Worm (Caenorhabditis elegans): ENCODE results near the gene C40H1.7.

ce11 chrIII:9314476-9314875 is 10.3 kb upstream of the C40H1.7 start, which contains the start of gene C40H1.8:
- TF ChIP-seq hlh-6 (tag; optimal IDR thresholded peaks at IDR 0.05) = no peak
- no peak for TF ChIP-seq gmeb-2 (tag; optimal IDR thresholded peaks at IDR 0.05)
- no peak for TF ChIP-seq ahr-1 (tag; optimal IDR thresholded peaks at IDR 0.05)
- TF ChIP-seq ceh-9 (tag; optimal IDR thresholded peaks at IDR 0.05) = no peak
- no peak for TF ChIP-seq syd-9 (tag; optimal IDR thresholded peaks at IDR 0.05)

Data from whole organism, late embryonic.